Worm (Caenorhabditis elegans): ENCODE measurements around the gene Y37H2A.11.

DNA sequence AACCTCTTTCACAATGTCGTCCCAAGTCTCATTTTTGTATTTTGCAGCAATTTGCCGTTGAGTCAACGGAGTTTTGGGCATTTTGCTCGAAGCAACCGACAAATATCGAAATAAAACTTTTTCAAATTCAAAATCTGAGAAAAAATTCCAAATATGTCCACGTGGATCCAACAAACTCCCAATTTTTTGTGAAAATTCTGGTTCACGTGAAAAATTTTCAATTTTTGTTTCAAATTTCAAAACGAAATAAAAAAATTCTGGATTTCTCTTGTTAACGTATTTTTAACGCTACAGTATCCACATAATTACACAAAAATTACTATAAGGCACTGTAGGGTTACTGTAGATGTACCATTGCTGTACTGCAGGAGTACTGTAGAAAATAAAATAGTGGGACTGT is 20.0 kb downstream of the Y37H2A.11 start, which contains the start of gene C14A6.13:
- TF ChIP-seq W03F9.2 (tag; optimal IDR thresholded peaks at IDR 0.05) (no peak), him-1 (tag; optimal IDR thresholded peaks at IDR 0.05) (no peak)

Measured in whole organism, L4/young adult.